Worm (Caenorhabditis elegans): ENCODE data around the gene Y41G9A.5.

- TF ChIP-seq hlh-11 (tag; optimal IDR thresholded peaks at IDR 0.05) (no peak), daf-16 (GFP tag; optimal IDR thresholded peaks at IDR 0.05) (no peak), daf-16 (tag; optimal IDR thresholded peaks at IDR 0.05) (no peak), nhr-102 (tag; optimal IDR thresholded peaks at IDR 0.05) (no peak), ZK546.5 (tag; optimal IDR thresholded peaks at IDR 0.05) (no peak), pha-4 (GFP tag; IDR thresholded peaks at IDR 0.05) (no peak), pha-4 (tag; optimal IDR thresholded peaks at IDR 0.05) (no peak), ama-1 (optimal IDR thresholded peaks at IDR 0.05) (no peak), zfp-3 (GFP tag; conservative IDR thresholded peaks at IDR 0.05) (no peak), gei-8 (GFP tag; optimal IDR thresholded peaks at IDR 0.05) (no peak), nhr-28 (tag; optimal IDR thresholded peaks at IDR 0.05) (no peak), Y5F2A.4 (GFP tag; optimal IDR thresholded peaks at IDR 0.05) (no peak)
Observed at ce11 chrX:2909227-2909626, 37.2 kb upstream of the Y41G9A.5 start, which contains the start of gene nmy-1.
